Fruit fly (Drosophila melanogaster) whole organism, prepupa: Measurements from ENCODE around the gene CG42747.

ENCODE experiments used
- esn ChIP-seq: fragments of 200-800 bp; sonication (Bioruptor generic); optimal IDR thresholded peaks from 2 replicates; lab custom pipeline; 2016; ENCODE audit warnings: missing biosample characterization, mild to moderate bottlenecking, missing genetic modification characterization, moderate library complexity
- lz ChIP-seq: fragments of 200-800 bp; sonication (Bioruptor generic); optimal IDR thresholded peaks from 3 replicates; lab custom pipeline; 2016; ENCODE audit warnings: missing biosample characterization, missing genetic modification characterization

- TF ChIP-seq esn (no peak), lz (GFP tag; lab: Kevin White, UChicago) (no peak)
Measured at dm6 chr3L:6500470-6500869, 100.1 kb downstream of the CG42747 start.
